Worm (Caenorhabditis elegans): ENCODE data around the gene ocr-4.
A peak's percentile ranks its signal among the peaks of the same experiment; 100 is the strongest.

The ocr-4 gene

DNA sequence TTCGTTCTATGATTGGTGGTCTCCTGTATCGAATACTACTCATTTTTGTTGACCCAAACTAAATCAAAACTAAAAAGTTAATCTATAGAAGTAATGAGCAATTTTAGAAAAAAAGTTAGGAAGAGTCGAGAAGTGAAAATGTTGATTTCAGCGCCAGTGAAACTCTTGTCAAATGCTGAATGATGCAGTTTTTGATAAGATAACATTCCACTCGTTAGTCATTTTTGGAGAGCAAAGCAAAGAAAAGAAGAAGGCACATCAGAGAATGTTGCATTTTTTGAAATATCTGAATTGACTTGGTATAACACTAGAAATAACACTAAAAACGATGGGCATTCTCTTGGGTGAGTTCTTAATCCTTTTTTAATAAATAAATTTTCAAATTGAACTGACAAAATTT, 3.7 kb downstream of the ocr-4 start, which contains the start of gene sqst-2:
sqst-2 (minus strand) TSS at position 58 of the 400 bp plus-strand sequence.
- TF ChIP-seq tbx-11 (GFP tag; IDR thresholded peaks at IDR 0.05) (no peak), hmg-4 (GFP tag; optimal IDR thresholded peaks at IDR 0.05) (no peak), scrt-1 (GFP tag; IDR thresholded peaks at IDR 0.05) (no peak), tra-4 (tag; optimal IDR thresholded peaks at IDR 0.05) (no peak), F13C5.2 (tag; optimal IDR thresholded peaks at IDR 0.05) (no peak), hnd-1 (tag; optimal IDR thresholded peaks at IDR 0.05) (no peak), sea-1 (GFP tag; conservative IDR thresholded peaks at IDR 0.05) (no peak), pes-1 (GFP tag; IDR thresholded peaks at IDR 0.05) (no peak), ceh-36 (tag; optimal IDR thresholded peaks at IDR 0.05) (no peak), ceh-13 (GFP tag; optimal IDR thresholded peaks at IDR 0.05) (no peak), flt-1 (GFP tag; IDR thresholded peaks at IDR 0.05) (no peak), B0310.2 (tag; optimal IDR thresholded peaks at IDR 0.05) (no peak)

DNA sequence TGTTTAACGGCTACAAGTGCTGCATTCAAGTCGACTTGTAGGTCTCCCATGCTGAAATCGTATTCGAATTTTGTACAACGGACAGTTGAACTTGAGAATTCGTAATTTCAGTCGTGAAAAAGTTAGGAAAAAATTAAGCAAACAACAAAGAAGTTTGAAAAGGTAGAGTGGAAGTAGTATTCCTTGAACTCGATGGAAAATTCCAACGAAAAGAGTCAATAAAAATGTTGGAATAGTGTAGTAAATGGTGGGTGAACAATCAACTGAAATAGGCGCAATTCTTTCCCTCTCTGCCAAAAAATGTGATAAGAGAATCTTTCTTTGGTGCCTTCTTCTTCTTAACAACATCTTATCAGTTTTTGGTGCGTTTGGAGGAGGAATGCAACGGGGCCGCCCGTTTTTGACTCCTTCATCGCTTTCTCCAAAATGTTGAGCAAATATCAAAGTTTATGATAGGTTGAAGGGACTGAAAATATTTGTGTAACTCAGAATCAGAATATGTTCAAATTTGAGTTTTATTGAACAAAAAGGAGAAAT, 5.9 kb downstream of the ocr-4 start, which contains the start of gene ifo-1:
ifo-1 (minus strand) TSS at position 51 of the 537 bp plus-strand sequence.
- no peak for TF ChIP-seq scrt-1 (GFP tag; IDR thresholded peaks at IDR 0.05)
- no peak for TF ChIP-seq F13C5.2 (tag; optimal IDR thresholded peaks at IDR 0.05)
- no peak for TF ChIP-seq tbx-11 (GFP tag; IDR thresholded peaks at IDR 0.05)
- TF ChIP-seq ceh-36 (tag; optimal IDR thresholded peaks at IDR 0.05) = no peak
- TF ChIP-seq B0310.2 (tag; optimal IDR thresholded peaks at IDR 0.05) = no peak
- TF ChIP-seq tbx-37 (GFP tag; conservative IDR thresholded peaks at IDR 0.05) = no peak
- no peak for TF ChIP-seq aly-1 (tag; optimal IDR thresholded peaks at IDR 0.05)
- TF ChIP-seq hnd-1 (tag; optimal IDR thresholded peaks at IDR 0.05) = no peak
- TF ChIP-seq ets-7 (tag; optimal IDR thresholded peaks at IDR 0.05) = no peak
- no peak for TF ChIP-seq flt-1 (GFP tag; IDR thresholded peaks at IDR 0.05)
- no peak for TF ChIP-seq tra-4 (tag; optimal IDR thresholded peaks at IDR 0.05)
- TF ChIP-seq sea-1 (GFP tag; conservative IDR thresholded peaks at IDR 0.05) = no peak
- no peak for TF ChIP-seq ama-1 (optimal IDR thresholded peaks at IDR 0.05)
- no peak for TF ChIP-seq hmg-4 (GFP tag; optimal IDR thresholded peaks at IDR 0.05)
- no peak for TF ChIP-seq ceh-13 (GFP tag; optimal IDR thresholded peaks at IDR 0.05)

DNA sequence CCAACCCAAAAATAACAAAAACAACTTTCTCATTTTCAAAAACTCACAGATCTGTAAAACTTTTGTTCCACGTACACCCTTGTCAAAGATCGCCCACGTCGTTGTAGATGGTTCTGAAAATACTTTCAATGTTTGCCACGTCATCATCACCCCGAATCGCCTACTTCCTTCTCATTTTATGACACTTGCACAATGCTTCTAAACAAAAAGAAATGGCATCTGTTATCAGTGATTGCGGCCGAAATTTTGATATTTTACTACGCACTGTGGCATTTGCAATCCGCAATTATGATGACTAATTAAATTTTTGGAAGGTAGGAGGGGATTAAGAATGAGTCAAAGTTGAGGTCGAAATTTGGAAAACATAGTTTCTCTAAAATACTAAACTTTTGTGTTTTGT, 6.9 kb downstream of the ocr-4 start:
- TF ChIP-seq sea-1 (GFP tag; conservative IDR thresholded peaks at IDR 0.05) = no peak
- TF ChIP-seq ama-1 (optimal IDR thresholded peaks at IDR 0.05) = no peak
- TF ChIP-seq hmg-4 (GFP tag; optimal IDR thresholded peaks at IDR 0.05) = no peak
- no peak for TF ChIP-seq tbx-11 (GFP tag; IDR thresholded peaks at IDR 0.05)
- no peak for TF ChIP-seq B0310.2 (tag; optimal IDR thresholded peaks at IDR 0.05)
- TF ChIP-seq hnd-1 (tag; optimal IDR thresholded peaks at IDR 0.05) = no peak
- TF ChIP-seq hmbx-1 (tag; optimal IDR thresholded peaks at IDR 0.05) = no peak

ce11 chrIV:7324913-7325312, 7.7 kb downstream of the ocr-4 start:
- TF ChIP-seq sea-1 (GFP tag; conservative IDR thresholded peaks at IDR 0.05) (no peak), tbx-37 (GFP tag; conservative IDR thresholded peaks at IDR 0.05) (no peak), pes-1 (GFP tag; IDR thresholded peaks at IDR 0.05) (no peak), tbx-11 (GFP tag; IDR thresholded peaks at IDR 0.05) (no peak), flt-1 (GFP tag; IDR thresholded peaks at IDR 0.05) (no peak), hnd-1 (tag; optimal IDR thresholded peaks at IDR 0.05) (no peak)

DNA sequence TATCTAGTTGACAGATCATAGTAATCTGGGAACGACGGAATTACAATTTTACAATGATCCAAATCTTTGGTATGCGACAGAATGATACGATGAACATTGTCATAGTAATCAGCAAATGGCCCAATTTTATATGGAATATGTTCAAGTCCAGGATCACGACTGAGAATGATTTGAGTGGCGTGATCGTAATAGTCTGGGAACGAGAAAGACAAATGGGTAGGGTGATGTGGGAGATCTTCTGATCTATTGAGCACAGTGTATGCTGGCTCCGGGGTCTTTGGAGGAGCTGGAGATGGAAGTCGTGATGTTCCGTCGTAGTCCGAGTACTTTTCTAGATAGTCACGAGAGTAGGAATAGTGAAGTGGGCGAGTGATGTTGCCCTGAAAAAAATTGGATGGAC, 8.7 kb downstream of the ocr-4 start:
- TF ChIP-seq B0310.2 (tag; optimal IDR thresholded peaks at IDR 0.05) = no peak
- no peak for TF ChIP-seq scrt-1 (GFP tag; IDR thresholded peaks at IDR 0.05)
- no peak for TF ChIP-seq ama-1 (optimal IDR thresholded peaks at IDR 0.05)
- TF ChIP-seq hmbx-1 (tag; optimal IDR thresholded peaks at IDR 0.05) = no peak
- no peak for TF ChIP-seq ets-7 (tag; optimal IDR thresholded peaks at IDR 0.05)
- no peak for TF ChIP-seq tbx-37 (GFP tag; conservative IDR thresholded peaks at IDR 0.05)
- TF ChIP-seq tbx-11 (GFP tag; IDR thresholded peaks at IDR 0.05) = no peak
- TF ChIP-seq hnd-1 (tag; optimal IDR thresholded peaks at IDR 0.05) = no peak
- no peak for TF ChIP-seq ceh-13 (GFP tag; optimal IDR thresholded peaks at IDR 0.05)
- no peak for TF ChIP-seq aly-1 (tag; optimal IDR thresholded peaks at IDR 0.05)
- no peak for TF ChIP-seq F13C5.2 (tag; optimal IDR thresholded peaks at IDR 0.05)
- TF ChIP-seq sea-1 (GFP tag; conservative IDR thresholded peaks at IDR 0.05) = no peak
- no peak for TF ChIP-seq hmg-4 (GFP tag; optimal IDR thresholded peaks at IDR 0.05)
- no peak for TF ChIP-seq tra-4 (tag; optimal IDR thresholded peaks at IDR 0.05)
- TF ChIP-seq ceh-36 (tag; optimal IDR thresholded peaks at IDR 0.05) = no peak
- no peak for TF ChIP-seq pes-1 (GFP tag; IDR thresholded peaks at IDR 0.05)

DNA sequence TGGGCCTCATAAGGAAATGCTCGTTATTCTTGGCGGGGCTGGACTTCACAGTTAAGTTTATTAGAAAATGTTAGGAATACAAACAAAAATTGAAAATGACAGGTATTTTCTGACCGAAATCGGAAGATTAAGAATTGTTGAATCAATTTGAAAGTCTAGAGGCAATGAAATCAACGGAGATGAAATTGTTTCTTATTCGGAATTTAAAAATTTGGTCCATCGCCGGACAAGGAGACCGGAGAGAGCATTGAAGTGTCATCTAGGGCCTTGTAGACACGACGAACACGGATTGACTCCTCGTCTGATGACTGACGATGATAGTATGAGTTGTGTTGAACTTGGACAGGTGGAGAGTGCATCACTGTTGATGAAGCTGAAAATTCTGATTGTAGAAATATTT, 11.9 kb downstream of the ocr-4 start:
- TF ChIP-seq B0310.2 (tag; optimal IDR thresholded peaks at IDR 0.05) (no peak), pes-1 (GFP tag; IDR thresholded peaks at IDR 0.05) (no peak), tbx-11 (GFP tag; IDR thresholded peaks at IDR 0.05) (no peak)

DNA sequence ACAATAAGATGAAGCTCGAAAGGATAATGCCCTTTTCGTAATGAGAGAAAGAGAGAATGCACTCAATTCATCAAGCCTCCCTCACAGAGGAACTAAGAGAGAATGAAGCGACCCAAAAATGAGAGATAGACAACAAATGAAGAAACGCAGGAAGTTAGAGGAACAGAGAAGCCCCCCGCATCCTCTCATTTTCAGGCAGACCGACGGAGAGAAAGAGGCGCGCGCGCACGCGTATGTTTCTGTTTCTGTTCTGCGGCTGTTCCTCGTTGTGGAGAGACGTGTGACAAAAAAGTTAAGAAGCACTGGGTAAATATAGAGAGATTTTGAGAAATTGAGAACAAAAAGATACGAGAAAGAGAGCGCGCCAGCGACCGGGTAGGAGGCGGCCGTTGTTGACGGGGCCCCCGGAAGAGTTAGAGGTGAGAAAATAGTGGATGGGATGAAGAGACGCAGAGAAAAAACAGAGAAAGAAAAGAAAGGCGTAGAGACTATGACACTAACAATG, 12.6 kb downstream of the ocr-4 start:
- TF ChIP-seq hnd-1 (tag; optimal IDR thresholded peaks at IDR 0.05) (no peak), scrt-1 (GFP tag; IDR thresholded peaks at IDR 0.05) (no peak), F13C5.2 (tag; optimal IDR thresholded peaks at IDR 0.05) (peak; percentile 45), ceh-36 (tag; optimal IDR thresholded peaks at IDR 0.05) (no peak), aly-1 (tag; optimal IDR thresholded peaks at IDR 0.05) (peak; percentile 56), hmg-4 (GFP tag; optimal IDR thresholded peaks at IDR 0.05) (peak; percentile 29)

- TF ChIP-seq ets-7 (tag; optimal IDR thresholded peaks at IDR 0.05) (no peak), scrt-1 (GFP tag; IDR thresholded peaks at IDR 0.05) (no peak), tbx-37 (GFP tag; conservative IDR thresholded peaks at IDR 0.05) (no peak), ama-1 (optimal IDR thresholded peaks at IDR 0.05) (no peak), hnd-1 (tag; optimal IDR thresholded peaks at IDR 0.05) (no peak), ceh-36 (tag; optimal IDR thresholded peaks at IDR 0.05) (no peak), tra-4 (tag; optimal IDR thresholded peaks at IDR 0.05) (no peak), hmbx-1 (tag; optimal IDR thresholded peaks at IDR 0.05) (no peak), B0310.2 (tag; optimal IDR thresholded peaks at IDR 0.05) (no peak), flt-1 (GFP tag; IDR thresholded peaks at IDR 0.05) (no peak), tbx-11 (GFP tag; IDR thresholded peaks at IDR 0.05) (no peak)
Observed at ce11 chrIV:7318900-7319299, 13.7 kb downstream of the ocr-4 start.

Data from whole organism, early embryonic.